Fruit fly (Drosophila melanogaster) whole organism, pupa: ENCODE results near the gene MCTS1.
A peak's percentile ranks its signal among the peaks of the same experiment; 100 is the strongest.

ENCODE experiments used
- CG10348 ChIP-seq: fragments of 200-800 bp; sonication (Bioruptor generic); IDR thresholded peaks from 2 replicates; pipeline ENCODE4 v1.3.6; 2022; ENCODE audit warnings: missing biosample characterization, missing genetic modification characterization
- CG12605 ChIP-seq: fragments of 200-800 bp; sonication (Bioruptor generic); IDR thresholded peaks from 2 replicates; pipeline ENCODE4 v1.3.6; 2022; ENCODE audit warnings: missing biosample characterization, missing genetic modification characterization
- CG13204 ChIP-seq: fragments of 200-800 bp; sonication (Bioruptor generic); optimal IDR thresholded peaks from 2 replicates; lab custom pipeline; 2018; ENCODE audit warnings: missing biosample characterization, mild to moderate bottlenecking, missing genetic modification characterization, moderate library complexity
- CG14655 ChIP-seq: fragments of 200-800 bp; sonication (Bioruptor generic); optimal IDR thresholded peaks from 3 replicates; lab custom pipeline; 2017; ENCODE audit warnings: mild to moderate bottlenecking, missing biosample characterization, missing genetic modification reagents, missing genetic modification characterization
- CG15710 ChIP-seq: fragments of 200-800 bp; sonication (Bioruptor generic); optimal IDR thresholded peaks from 2 replicates; lab custom pipeline; 2018; ENCODE audit warnings: missing biosample characterization, mild to moderate bottlenecking, missing genetic modification characterization, moderate library complexity
- CG17806 ChIP-seq: fragments of 200-800 bp; sonication (Bioruptor generic); optimal IDR thresholded peaks from 2 replicates; lab custom pipeline; 2018; ENCODE audit warnings: missing biosample characterization, mild to moderate bottlenecking, missing genetic modification characterization, moderate library complexity
- CG32121 ChIP-seq: fragments of 200-800 bp; sonication (Bioruptor generic); IDR thresholded peaks from 2 replicates; pipeline ENCODE4 v1.3.6; 2022; ENCODE audit warnings: missing biosample characterization, missing genetic modification characterization
- CG34367 ChIP-seq: fragments of 200-800 bp; sonication (Bioruptor generic); optimal IDR thresholded peaks from 2 replicates; lab custom pipeline; 2018; ENCODE audit warnings: missing biosample characterization, mild to moderate bottlenecking, missing genetic modification characterization
- CG4496 ChIP-seq: fragments of 200-800 bp; sonication (Bioruptor generic); IDR thresholded peaks from 3 replicates; pipeline ENCODE4 v1.3.6; 2022; ENCODE audit warnings: missing biosample characterization, missing genetic modification characterization
- CG8159 ChIP-seq: fragments of 200-800 bp; sonication (Bioruptor generic); optimal IDR thresholded peaks from 3 replicates; lab custom pipeline; 2018; ENCODE audit warnings: missing biosample characterization, mild to moderate bottlenecking, missing genetic modification characterization, moderate library complexity
- CG8301 ChIP-seq: fragments of 200-800 bp; sonication (Bioruptor generic); optimal IDR thresholded peaks from 2 replicates; lab custom pipeline; 2018; ENCODE audit warnings: missing biosample characterization, mild to moderate bottlenecking, missing genetic modification characterization
- CG9948 ChIP-seq: fragments of 200-800 bp; sonication (Bioruptor generic); optimal IDR thresholded peaks from 2 replicates; lab custom pipeline; 2018; ENCODE audit warnings: missing biosample characterization, mild to moderate bottlenecking, missing genetic modification characterization, moderate library complexity
- D1 ChIP-seq: fragments of 200-800 bp; sonication (Bioruptor generic); optimal IDR thresholded peaks from 2 replicates; lab custom pipeline; 2018; ENCODE audit warnings: missing biosample characterization, mild to moderate bottlenecking, missing genetic modification characterization, moderate library complexity
- EcR ChIP-seq: fragments of 200-800 bp; sonication (Bioruptor generic); optimal IDR thresholded peaks from 3 replicates; lab custom pipeline; 2019; ENCODE audit warnings: missing biosample characterization, missing genetic modification characterization, mild to moderate bottlenecking, moderate library complexity, missing genetic modification reagents
- Ets98B ChIP-seq: fragments of 200-800 bp; sonication (Bioruptor generic); IDR thresholded peaks from 2 replicates; pipeline ENCODE4 v1.3.6; 2022; ENCODE audit warnings: missing biosample characterization, missing genetic modification characterization
- Pif1A ChIP-seq: fragments of 200-800 bp; sonication (Bioruptor generic); optimal IDR thresholded peaks from 3 replicates; lab custom pipeline; 2016; ENCODE audit warnings: missing biosample characterization, missing genetic modification characterization
- Pif1B ChIP-seq: fragments of 200-800 bp; sonication (Bioruptor generic); optimal IDR thresholded peaks from 3 replicates; lab custom pipeline; 2016; ENCODE audit warnings: missing biosample characterization, missing genetic modification characterization
- Snoo ChIP-seq: fragments of 200-800 bp; sonication (Bioruptor generic); optimal IDR thresholded peaks from 3 replicates; lab custom pipeline; 2017; ENCODE audit warnings: missing biosample characterization, mild to moderate bottlenecking, missing genetic modification characterization, inconsistent platforms
- fd96Ca ChIP-seq: fragments of 200-800 bp; sonication (Bioruptor generic); IDR thresholded peaks from 3 replicates; pipeline ENCODE4 v1.3.6; 2022; ENCODE audit warnings: missing biosample characterization, missing genetic modification characterization
- gl ChIP-seq: fragments of 200-800 bp; sonication (Bioruptor generic); optimal IDR thresholded peaks from 2 replicates; lab custom pipeline; 2018; ENCODE audit warnings: missing biosample characterization, mild to moderate bottlenecking, missing genetic modification characterization
- rn ChIP-seq: fragments of 200-800 bp; sonication (Bioruptor generic); IDR thresholded peaks from 2 replicates; pipeline ENCODE4 v1.3.6; 2022; ENCODE audit warnings: missing biosample characterization, missing genetic modification characterization

Gene MCTS1

DNA sequence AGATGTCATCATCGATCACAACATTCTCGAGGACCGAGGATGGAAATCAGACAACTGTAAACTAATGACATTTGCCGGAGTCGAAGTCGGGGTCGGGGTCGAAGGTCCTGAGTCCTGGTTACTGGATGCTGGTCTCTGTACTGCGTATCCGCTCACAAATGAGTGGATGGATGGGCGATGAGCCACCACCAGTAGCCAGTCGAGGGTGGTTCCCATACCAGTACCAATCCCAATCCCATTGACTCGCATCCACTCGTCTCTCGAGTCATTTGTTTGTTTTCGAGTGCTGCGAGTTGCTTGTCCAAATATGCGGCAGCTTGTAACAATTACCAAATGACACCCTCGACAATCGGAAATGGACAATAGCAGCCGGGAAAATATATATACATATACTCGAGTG, 4.9 kb upstream of the MCTS1 start:
- TF ChIP-seq CG32121 (GFP tag; lab: Robert Waterston, UW) (no peak), CG8301 (tag; lab: Kevin White, UChicago) (no peak), Pif1B (GFP tag; lab: Kevin White, UChicago) (no peak), CG13204 (GFP tag; lab: Kevin White, UChicago) (no peak), CG9948 (tag; lab: Kevin White, UChicago) (no peak), CG15710 (tag; lab: Kevin White, UChicago) (no peak), Ets98B (GFP tag; lab: Robert Waterston, UW) (no peak), fd96Ca (GFP tag; lab: Robert Waterston, UW) (no peak), Pif1A (GFP tag; lab: Kevin White, UChicago) (no peak), CG14655 (GFP tag; lab: Kevin White, UChicago) (no peak), CG34367 (tag; lab: Kevin White, UChicago) (no peak), rn (no peak), CG8159 (no peak), CG12605 (GFP tag; lab: Robert Waterston, UW) (no peak), gl (no peak), CG17806 (tag; lab: Kevin White, UChicago) (no peak)

DNA sequence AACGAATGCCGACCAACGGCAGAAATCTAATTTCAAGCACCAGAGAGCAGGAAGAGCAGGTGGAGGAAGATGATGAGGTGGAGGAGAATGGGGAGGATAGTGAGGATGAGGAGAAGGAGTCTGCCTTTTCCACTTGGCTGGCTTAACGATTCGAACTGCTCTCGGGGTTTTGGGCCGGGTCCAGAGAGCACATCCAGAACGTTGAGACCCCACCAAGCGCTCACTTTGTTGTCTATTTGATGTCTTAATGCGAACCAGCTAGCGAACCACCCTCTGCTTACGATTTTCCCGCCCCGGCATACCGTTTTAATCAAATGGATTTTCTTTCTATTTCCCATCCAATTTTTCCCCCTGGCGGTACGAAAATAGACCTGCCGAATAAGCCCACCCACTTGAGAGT, 3.0 kb upstream of the MCTS1 start:
- TF ChIP-seq CG8301 (tag; lab: Kevin White, UChicago) (no peak), EcR (GFP tag; lab: Kevin White, UChicago) (no peak), CG8159 (no peak), gl (no peak), CG10348 (GFP tag; lab: Robert Waterston, UW) (no peak), Pif1B (GFP tag; lab: Kevin White, UChicago) (no peak), CG12605 (GFP tag; lab: Robert Waterston, UW) (no peak), CG34367 (tag; lab: Kevin White, UChicago) (no peak), Pif1A (GFP tag; lab: Kevin White, UChicago) (no peak), rn (no peak), Ets98B (GFP tag; lab: Robert Waterston, UW) (no peak), D1 (tag; lab: Kevin White, UChicago) (no peak), CG17806 (tag; lab: Kevin White, UChicago) (no peak), CG13204 (GFP tag; lab: Kevin White, UChicago) (no peak), CG15710 (tag; lab: Kevin White, UChicago) (no peak)

DNA sequence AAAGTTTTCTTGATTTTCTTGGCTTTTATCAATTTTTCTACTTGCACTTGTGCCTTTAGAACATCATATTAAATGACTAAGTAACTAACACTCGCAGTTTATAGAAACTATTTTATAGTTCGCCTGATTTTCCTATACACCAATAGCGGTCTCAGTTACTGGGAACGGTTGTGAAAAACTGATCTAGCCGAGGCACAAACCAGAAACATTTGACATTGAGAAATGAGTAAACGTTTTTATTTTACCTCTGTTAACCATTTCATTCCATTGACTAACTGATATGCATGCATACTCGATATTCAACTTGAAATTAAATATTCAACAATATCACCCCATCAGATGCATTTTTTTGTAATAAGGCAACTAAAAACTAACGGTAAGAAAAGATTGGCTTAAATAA, 2.3 kb upstream of the MCTS1 start:
- TF ChIP-seq CG4496 (GFP tag; lab: Robert Waterston, UW) (0 out of 3 replicates have a peak, but pooled peaks have one; percentile 31), CG8159 (no peak), CG12605 (GFP tag; lab: Robert Waterston, UW) (no peak), D1 (tag; lab: Kevin White, UChicago) (no peak), CG9948 (tag; lab: Kevin White, UChicago) (no peak), Pif1B (GFP tag; lab: Kevin White, UChicago) (no peak), gl (no peak)

DNA sequence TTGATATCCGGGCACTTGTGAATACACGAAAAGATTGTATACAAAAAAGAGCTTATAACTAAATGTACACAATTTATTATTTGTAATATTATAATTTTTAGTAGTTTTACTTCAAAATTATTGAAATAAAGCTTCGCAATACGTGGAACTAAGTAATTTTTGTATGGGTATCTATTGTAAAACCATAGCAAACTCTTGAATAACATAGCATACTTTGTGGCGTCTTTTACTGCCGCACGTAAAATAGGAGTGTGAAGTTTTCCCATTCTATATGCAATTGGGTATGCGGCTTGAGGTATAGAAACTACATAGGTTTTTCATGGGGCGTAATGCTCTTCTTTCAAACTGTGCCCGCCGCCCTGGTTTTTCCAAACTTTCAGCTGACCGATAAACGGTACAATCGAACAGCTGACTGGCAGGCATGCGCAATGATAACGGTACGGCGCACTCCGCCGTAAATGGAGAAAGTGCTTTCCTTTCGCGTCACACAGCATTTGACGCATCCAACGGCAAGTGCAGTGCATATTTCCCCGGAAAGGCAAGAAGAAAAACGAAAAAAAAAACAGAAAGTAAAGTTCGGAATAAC, 1.8 kb downstream of the MCTS1 start, which contains the start of gene CG5937:
CG5937 (plus strand) TSS at position 575 of the 586 bp plus-strand sequence.
- no peak for TF ChIP-seq D1 (tag; lab: Kevin White, UChicago)
- TF ChIP-seq CG14655 (GFP tag; lab: Kevin White, UChicago) = peak; percentile 14
- no peak for TF ChIP-seq CG12605 (GFP tag; lab: Robert Waterston, UW)
- no peak for TF ChIP-seq Pif1A (GFP tag; lab: Kevin White, UChicago)
- TF ChIP-seq CG8159 = peak; percentile 2
- no peak for TF ChIP-seq Pif1B (GFP tag; lab: Kevin White, UChicago)

DNA sequence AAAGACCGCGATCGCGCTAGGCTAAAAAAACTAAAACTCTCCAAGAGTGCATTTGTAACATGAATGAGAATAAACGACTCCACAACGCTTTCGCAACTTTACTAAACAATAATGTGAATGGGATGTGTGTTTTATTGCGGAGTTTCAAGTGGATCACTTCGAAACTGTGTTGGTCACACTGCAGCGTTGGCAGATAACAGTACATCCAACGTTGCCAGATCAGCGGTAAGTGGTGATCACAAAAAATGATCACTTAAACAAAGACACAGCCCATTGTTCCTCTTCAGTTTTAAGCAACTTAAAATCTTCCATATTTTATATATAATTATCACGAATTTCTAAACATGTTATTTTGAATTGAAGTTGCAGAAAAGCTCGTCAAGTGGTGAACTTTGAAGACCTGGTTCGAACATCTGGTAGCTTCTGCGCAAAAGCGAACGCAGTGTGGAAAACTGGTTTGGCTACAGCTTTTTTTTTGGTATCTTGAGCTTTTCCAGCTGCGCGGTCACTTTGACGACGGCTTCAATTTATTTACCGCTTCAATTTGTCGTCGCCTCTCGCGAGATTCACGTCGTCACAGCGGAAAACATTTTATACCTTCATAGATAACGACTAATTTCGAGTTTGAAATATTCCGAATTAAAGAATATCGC, 12.7 kb downstream of the MCTS1 start, which contains the start of gene CG5921:
CG5921 (plus strand) TSS at position 547 of the 653 bp plus-strand sequence.
- no peak for TF ChIP-seq CG15710 (tag; lab: Kevin White, UChicago)
- no peak for TF ChIP-seq D1 (tag; lab: Kevin White, UChicago)
- no peak for TF ChIP-seq CG4496 (GFP tag; lab: Robert Waterston, UW)
- no peak for TF ChIP-seq Snoo (tag; lab: Kevin White, UChicago)
- no peak for TF ChIP-seq CG14655 (GFP tag; lab: Kevin White, UChicago)
- TF ChIP-seq CG12605 (GFP tag; lab: Robert Waterston, UW) = no peak
- no peak for TF ChIP-seq CG32121 (GFP tag; lab: Robert Waterston, UW)
- no peak for TF ChIP-seq EcR (GFP tag; lab: Kevin White, UChicago)
- TF ChIP-seq CG17806 (tag; lab: Kevin White, UChicago) = no peak
- no peak for TF ChIP-seq Pif1B (GFP tag; lab: Kevin White, UChicago)
- no peak for TF ChIP-seq CG8301 (tag; lab: Kevin White, UChicago)
- TF ChIP-seq CG10348 (GFP tag; lab: Robert Waterston, UW) = no peak
- no peak for TF ChIP-seq CG13204 (GFP tag; lab: Kevin White, UChicago)
- no peak for TF ChIP-seq Pif1A (GFP tag; lab: Kevin White, UChicago)
- no peak for TF ChIP-seq Ets98B (GFP tag; lab: Robert Waterston, UW)
- TF ChIP-seq, all 21 proteins: peak for 0
